Fruit fly (Drosophila melanogaster) whole organism, prepupa: Measurements from ENCODE around the gene CG32221.
A peak's percentile ranks its signal among the peaks of the same experiment; 100 is the strongest.

Source experiments
- CG10669 ChIP-seq: fragments of 200-800 bp; sonication (Bioruptor generic); optimal IDR thresholded peaks from 3 replicates; lab custom pipeline; 2018; ENCODE audit warnings: missing biosample characterization, mild to moderate bottlenecking, missing genetic modification characterization, moderate library complexity
- CG11294 ChIP-seq: fragments of 200-800 bp; sonication (Bioruptor generic); IDR thresholded peaks from 2 replicates; pipeline ENCODE4 v1.3.6; 2022; ENCODE audit warnings: missing biosample characterization, missing genetic modification characterization
- CG15336 ChIP-seq: fragments of 200-800 bp; sonication (Bioruptor generic); IDR thresholded peaks from 2 replicates; pipeline ENCODE4 v1.3.6; 2022; ENCODE audit warnings: missing biosample characterization, missing genetic modification characterization
- CG3032 ChIP-seq: fragments of 200-800 bp; optimal IDR thresholded peaks from 2 replicates; lab custom pipeline; 2019; ENCODE audit warnings: missing biosample characterization, mild to moderate bottlenecking, missing genetic modification characterization, moderate library complexity
- CG31627 ChIP-seq: fragments of 200-800 bp; sonication (Bioruptor generic); optimal IDR thresholded peaks from 3 replicates; lab custom pipeline; 2016; ENCODE audit warnings: missing biosample characterization, missing genetic modification characterization
- CG6163 ChIP-seq: fragments of 200-800 bp; sonication (Bioruptor generic); IDR thresholded peaks from 3 replicates; pipeline ENCODE4 v1.3.6; 2022; ENCODE audit warnings: missing biosample characterization, missing genetic modification characterization
- CG6792 ChIP-seq: fragments of 200-800 bp; sonication (Bioruptor generic); optimal IDR thresholded peaks from 3 replicates; lab custom pipeline; 2016; ENCODE audit warnings: missing biosample characterization, missing genetic modification characterization
- CG8319 ChIP-seq: fragments of 200-800 bp; sonication (Bioruptor generic); optimal IDR thresholded peaks from 3 replicates; lab custom pipeline; 2016; ENCODE audit warnings: missing biosample characterization, missing genetic modification characterization
- Eip78C ChIP-seq: fragments of 200-800 bp; sonication (Bioruptor generic); peaks from one replicate; lab custom pipeline; 2016; ENCODE audit warnings: missing biosample characterization, missing genetic modification characterization
- Ets21C ChIP-seq: fragments of 200-800 bp; sonication (Bioruptor generic); optimal IDR thresholded peaks from 3 replicates; lab custom pipeline; 2016; ENCODE audit warnings: missing biosample characterization, missing genetic modification characterization
- Ets96B ChIP-seq: fragments of 200-800 bp; optimal IDR thresholded peaks from 2 replicates; lab custom pipeline; 2019; ENCODE audit warnings: missing biosample characterization, mild to moderate bottlenecking, missing genetic modification characterization, moderate library complexity
- Hr39 ChIP-seq: fragments of 200-800 bp; sonication (Bioruptor generic); optimal IDR thresholded peaks from 2 replicates; lab custom pipeline; 2016; ENCODE audit warnings: missing biosample characterization, missing genetic modification characterization
- Hr4 ChIP-seq: fragments of 200-800 bp; sonication (Bioruptor generic); optimal IDR thresholded peaks from 3 replicates; lab custom pipeline; 2016; ENCODE audit warnings: missing biosample characterization, missing genetic modification characterization
- Lpt ChIP-seq: fragments of 200-800 bp; sonication (Bioruptor generic); optimal IDR thresholded peaks from 3 replicates; lab custom pipeline; 2016; ENCODE audit warnings: missing biosample characterization, missing genetic modification characterization
- Met ChIP-seq: fragments of 200-800 bp; sonication (Bioruptor generic); optimal IDR thresholded peaks from 3 replicates; lab custom pipeline; 2016; ENCODE audit warnings: missing biosample characterization, missing genetic modification characterization
- OdsH ChIP-seq: fragments of 200-800 bp; sonication (Bioruptor generic); optimal IDR thresholded peaks from 3 replicates; lab custom pipeline; 2016; ENCODE audit warnings: missing biosample characterization, missing genetic modification characterization
- Sox14 ChIP-seq: fragments of 200-800 bp; sonication (Bioruptor generic); optimal IDR thresholded peaks from 3 replicates; lab custom pipeline; 2016; ENCODE audit warnings: missing biosample characterization, missing genetic modification characterization
- Sox15 ChIP-seq: fragments of 200-800 bp; sonication (Bioruptor generic); optimal IDR thresholded peaks from 3 replicates; lab custom pipeline; 2016; ENCODE audit warnings: missing biosample characterization, missing genetic modification characterization
- cyc ChIP-seq: fragments of 200-800 bp; sonication (Bioruptor generic); optimal IDR thresholded peaks from 3 replicates; lab custom pipeline; 2016; ENCODE audit warnings: missing biosample characterization, missing genetic modification characterization
- fd59A ChIP-seq: fragments of 200-800 bp; sonication (Bioruptor generic); optimal IDR thresholded peaks from 2 replicates; lab custom pipeline; 2017; ENCODE audit warnings: missing biosample characterization, mild to moderate bottlenecking, missing genetic modification characterization, missing genetic modification reagents
- fkh ChIP-seq: fragments of 200-800 bp; sonication (Bioruptor generic); optimal IDR thresholded peaks from 3 replicates; lab custom pipeline; 2017; ENCODE audit warnings: missing biosample characterization, mild to moderate bottlenecking, missing genetic modification characterization, moderate library complexity
- ss ChIP-seq, 2 experiments: fragments of 200-800 bp; sonication (Bioruptor generic); optimal IDR thresholded peaks; 2 replicates in 1 of 2; 3 replicates in 1 of 2; lab custom pipeline; 2017 to 2018; ENCODE audit warnings: mild to moderate bottlenecking in 2 of 2, missing biosample characterization in 2 of 2, missing genetic modification characterization in 2 of 2, moderate library complexity in 1 of 2
- svp ChIP-seq: fragments of 200-800 bp; sonication (Bioruptor generic); peaks from one replicate; lab custom pipeline; 2016; ENCODE audit warnings: missing biosample characterization, missing genetic modification characterization
- vri ChIP-seq: fragments of 200-800 bp; sonication (Bioruptor generic); optimal IDR thresholded peaks from 3 replicates; lab custom pipeline; 2016; ENCODE audit warnings: missing biosample characterization, mild to moderate bottlenecking, missing genetic modification characterization

The CG32221 gene

dm6 chr3L:19870843-19871666, 36.6 kb downstream of the CG32221 start, which contains the start of the genes Rab8 and Usp32 (continued):
- peak; percentile 3 for TF ChIP-seq Lpt (GFP tag; lab: Kevin White, UChicago)
- TF ChIP-seq Sox14 (GFP tag; lab: Kevin White, UChicago) = peak; percentile 37
- TF ChIP-seq CG8319 (GFP tag; lab: Kevin White, UChicago) = no peak
- TF ChIP-seq CG11294 = no peak
- no peak for TF ChIP-seq Ets96B (tag; lab: Kevin White, UChicago)
- TF ChIP-seq Sox15 (GFP tag; lab: Kevin White, UChicago) = no peak
- TF ChIP-seq Ets21C (GFP tag; lab: Kevin White, UChicago) = no peak

DNA sequence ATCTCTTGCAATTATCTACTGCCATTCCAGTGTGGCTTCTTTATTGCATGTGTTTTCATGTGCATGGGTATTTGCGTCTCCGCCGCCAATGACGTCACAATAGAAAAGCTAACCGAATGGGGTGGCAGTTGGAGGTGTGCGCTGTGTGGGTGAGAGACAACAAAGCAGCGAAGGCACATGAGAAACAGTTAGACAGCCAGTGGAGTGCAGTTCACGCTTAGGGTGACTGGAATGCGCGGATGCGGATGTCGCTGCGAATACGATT, 37.1 kb downstream of the CG32221 start:
- TF ChIP-seq fkh (GFP tag; lab: Kevin White, UChicago) (no peak), Sox14 (GFP tag; lab: Kevin White, UChicago) (peak; percentile 58), vri (GFP tag; lab: Kevin White, UChicago) (peak; percentile 1), ss (GFP tag; optimal IDR thresholded peaks at IDR 0.05; lab: Kevin White, UChicago) (no peak), fd59A (no peak), Met (GFP tag; lab: Kevin White, UChicago) (no peak)

DNA sequence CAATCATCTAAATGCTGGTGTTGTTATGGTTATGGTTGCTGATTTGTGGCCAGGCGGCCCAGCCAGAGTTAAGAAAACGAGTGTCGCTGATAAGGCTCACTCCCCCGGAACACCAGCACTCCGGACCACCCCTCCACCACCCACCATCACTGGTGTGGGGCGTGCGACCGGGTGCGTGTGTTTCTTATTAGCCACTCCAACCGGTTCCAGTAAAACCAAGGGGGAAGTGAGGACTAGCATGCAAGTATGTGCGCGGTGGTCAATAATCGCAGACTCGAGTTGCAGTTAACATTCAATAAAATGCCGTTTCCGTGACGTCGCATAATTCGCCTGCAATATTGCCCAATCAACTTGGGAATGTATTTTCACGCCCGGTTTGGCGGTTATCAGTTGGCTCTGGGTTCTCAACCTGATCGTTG, 38.0 kb downstream of the CG32221 start:
- TF ChIP-seq fd59A (no peak), vri (GFP tag; lab: Kevin White, UChicago) (peak; percentile 79), OdsH (GFP tag; lab: Kevin White, UChicago) (no peak), CG15336 (no peak), CG8319 (GFP tag; lab: Kevin White, UChicago) (no peak), Hr4 (GFP tag; lab: Kevin White, UChicago) (no peak), CG3032 (tag; lab: Kevin White, UChicago) (no peak), ss (GFP tag; optimal IDR thresholded peaks at IDR 0.05; lab: Kevin White, UChicago) (no peak), CG31627 (GFP tag; lab: Kevin White, UChicago) (no peak), CG6163 (GFP tag; lab: Robert Waterston, UW) (0 out of 3 replicates have a peak, but pooled peaks have one; percentile 39), Eip78C (GFP tag; lab: Kevin White, UChicago) (no peak), CG10669 (GFP tag; lab: Kevin White, UChicago) (no peak), cyc (no peak), CG6792 (GFP tag; lab: Kevin White, UChicago) (no peak), Hr39 (GFP tag; lab: Kevin White, UChicago) (no peak), svp (GFP tag; lab: Kevin White, UChicago) (peak; percentile 95)

DNA sequence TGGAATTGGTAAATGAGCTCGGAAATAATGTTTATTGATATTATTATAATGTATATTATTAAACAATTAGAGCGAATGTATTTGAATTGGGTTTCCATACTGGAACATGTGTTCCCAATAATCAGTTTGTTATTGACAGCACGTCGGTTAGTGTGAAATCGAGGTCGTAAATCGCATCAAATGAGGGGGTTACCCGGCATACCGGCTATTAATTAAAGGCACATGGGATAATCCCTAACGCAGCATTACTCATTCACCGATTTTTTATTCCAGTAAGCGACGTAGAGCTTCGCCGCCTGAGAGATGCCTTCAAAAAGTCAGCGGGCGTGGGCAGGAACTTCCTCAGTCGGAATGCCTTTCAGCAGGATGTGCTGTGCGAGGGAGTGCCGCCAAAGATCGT, 39.0 kb downstream of the CG32221 start:
- TF ChIP-seq Ets21C (GFP tag; lab: Kevin White, UChicago) = no peak
- TF ChIP-seq, all 60 proteins: peak for 0
